Fruit fly (Drosophila melanogaster): ENCODE measurements around the gene Sec8.

DNA sequence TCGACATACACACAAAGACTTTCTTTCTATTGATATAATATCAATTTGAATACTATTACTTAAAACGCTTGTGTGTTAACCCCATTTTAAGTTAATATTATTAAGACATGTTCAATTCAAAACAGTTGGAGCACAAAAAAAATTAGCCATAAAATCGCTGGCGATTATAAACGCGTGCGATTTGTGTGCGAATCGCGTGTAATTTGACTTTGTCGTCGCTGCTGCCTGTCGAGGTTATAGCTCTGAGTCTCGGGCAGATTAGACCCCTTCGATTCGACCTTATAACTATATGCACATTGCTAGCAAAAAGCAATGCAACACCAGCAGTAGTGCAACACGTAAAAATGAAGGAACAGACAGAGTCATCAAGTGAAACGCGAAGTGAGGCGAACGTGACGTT, 53.8 kb downstream of the Sec8 start:
- TF ChIP-seq h (GFP tag; optimal IDR thresholded peaks at IDR 0.05) = no peak
- TF ChIP-seq Rel (GFP tag; optimal IDR thresholded peaks at IDR 0.05) = no peak
- no peak for TF ChIP-seq Rel (tag; optimal IDR thresholded peaks at IDR 0.05)
- TF ChIP-seq foxo (GFP tag; optimal IDR thresholded peaks at IDR 0.05) = no peak
- no peak for TF ChIP-seq usp (GFP tag; optimal IDR thresholded peaks at IDR 0.05)
- no peak for TF ChIP-seq rgr (GFP tag; optimal IDR thresholded peaks at IDR 0.05)
- TF ChIP-seq sv (GFP tag; optimal IDR thresholded peaks at IDR 0.05) = no peak
- TF ChIP-seq Sp1 (GFP tag; optimal IDR thresholded peaks at IDR 0.05) = no peak
- no peak for TF ChIP-seq lola (GFP tag; optimal IDR thresholded peaks at IDR 0.05)
- TF ChIP-seq Hr78 (GFP tag; optimal IDR thresholded peaks at IDR 0.05) = no peak
- no peak for TF ChIP-seq tai (GFP tag; optimal IDR thresholded peaks at IDR 0.05)
- TF ChIP-seq CG32264 (GFP tag; optimal IDR thresholded peaks at IDR 0.05) = no peak
- no peak for TF ChIP-seq fru (GFP tag; optimal IDR thresholded peaks at IDR 0.05)
- TF ChIP-seq dmrt93B (GFP tag; optimal IDR thresholded peaks at IDR 0.05) = no peak
